Worm (Caenorhabditis elegans) whole organism, dauer: Measurements from ENCODE around the gene aly-3.
"Not testable (repeated sequence)": the region's sequence is repeated elsewhere in the genome, so short reads cannot be mapped to it uniquely, and the experiment has no call there.

Source experiments
- unc-62 ChIP-seq: sonication (generic microtip); optimal IDR thresholded peaks from 2 replicates; lab custom pipeline; 2017; ENCODE audit warnings: missing biosample characterization, missing genetic modification reagents, missing genetic modification characterization

Gene aly-3

ce11 chrIV:12134991-12135390 is 11.9 kb downstream of the aly-3 start:
- no peak for TF ChIP-seq unc-62 (GFP tag; lab: Kevin White, UChicago)

- TF ChIP-seq unc-62 (GFP tag; lab: Kevin White, UChicago), result not testable (repeated sequence)
Measured at ce11 chrIV:12138093-12138492, 15.0 kb downstream of the aly-3 start, which contains the start of gene B0001.4. TSS of gene B0001.4 (minus strand) at chrIV:12138193.

ce11 chrIV:12140959-12141358 is 17.9 kb downstream of the aly-3 start, which contains the start of gene B0001.8:
TSS of gene B0001.8 (minus strand) at chrIV:12141059.
- TF ChIP-seq unc-62 (GFP tag; lab: Kevin White, UChicago), result no peak

ce11 chrIV:12143231-12143630 is 20.1 kb downstream of the aly-3 start, which contains the start of gene B0001.5:
TSS of gene B0001.5 (minus strand) at chrIV:12143331.
- TF ChIP-seq unc-62 (GFP tag; lab: Kevin White, UChicago), result no peak

- TF ChIP-seq unc-62 (GFP tag; lab: Kevin White, UChicago), result no peak
Measured at ce11 chrIV:12145681-12146080, 22.6 kb downstream of the aly-3 start, which contains the start of gene B0001.3. TSS of gene B0001.3 (minus strand) at chrIV:12145735.

ce11 chrIV:12149609-12150008 is 26.5 kb downstream of the aly-3 start:
- no peak for TF ChIP-seq unc-62 (GFP tag; lab: Kevin White, UChicago)

ce11 chrIV:12150877-12151276 is 27.8 kb downstream of the aly-3 start, which contains the start of gene B0001.2:
TSS of gene B0001.2 (minus strand) at chrIV:12150977.
- no peak for TF ChIP-seq unc-62 (GFP tag; lab: Kevin White, UChicago)

- no peak for TF ChIP-seq unc-62 (GFP tag; lab: Kevin White, UChicago)
Measured at ce11 chrIV:12154195-12154677, 31.2 kb downstream of the aly-3 start, which contains the start of gene B0001.7. TSS of gene B0001.7 (minus strand) at chrIV:12154245.

- no peak for TF ChIP-seq unc-62 (GFP tag; lab: Kevin White, UChicago)
Measured at ce11 chrIV:12156642-12157233, 33.7 kb downstream of the aly-3 start, which contains the start of gene eri-12. TSS of gene eri-12 (plus strand) at chrIV:12156838.

- TF ChIP-seq unc-62 (GFP tag; lab: Kevin White, UChicago), result no peak
Measured at ce11 chrIV:12157915-12158314, 34.8 kb downstream of the aly-3 start.

- no peak for TF ChIP-seq unc-62 (GFP tag; lab: Kevin White, UChicago)
Measured at ce11 chrIV:12160421-12160820, 37.3 kb downstream of the aly-3 start.

ce11 chrIV:12162732-12163131 is 39.6 kb downstream of the aly-3 start:
- no peak for TF ChIP-seq unc-62 (GFP tag; lab: Kevin White, UChicago)

- TF ChIP-seq unc-62 (GFP tag; lab: Kevin White, UChicago), result no peak
Measured at ce11 chrIV:12165432-12166078, 42.5 kb downstream of the aly-3 start.

- TF ChIP-seq unc-62 (GFP tag; lab: Kevin White, UChicago), result no peak
Measured at ce11 chrIV:12167944-12168343, 44.9 kb downstream of the aly-3 start, which contains the start of gene F20B10.3. TSS of gene F20B10.3 (plus strand) at chrIV:12168244.
